Worm (Caenorhabditis elegans) whole organism, L2 larva: ENCODE results near the gene rnf-121.

Source experiments
- C34F6.9 ChIP-seq: fragments of 150-350 bp; optimal IDR thresholded peaks from 2 replicates; lab custom pipeline; 2014; ENCODE audit warnings: missing biosample characterization, missing genetic modification characterization
- F13H6.1 ChIP-seq: sonication (generic microtip); optimal IDR thresholded peaks from 2 replicates; lab custom pipeline; 2016; ENCODE audit warnings: missing genetic modification characterization, missing compliant biosample characterization
- R02D3.7 ChIP-seq: fragments of 150-350 bp; optimal IDR thresholded peaks from 2 replicates; lab custom pipeline; 2014; ENCODE audit warnings: missing biosample characterization, missing genetic modification characterization
- Y55F3AM.14 ChIP-seq: fragments of 200-800 bp; sonication (Bioruptor generic); optimal IDR thresholded peaks from 2 replicates; lab custom pipeline; 2018; ENCODE audit warnings: mild to moderate bottlenecking, missing genetic modification characterization, missing compliant biosample characterization
- ZK546.5 ChIP-seq: sonication (generic microtip); optimal IDR thresholded peaks from 2 replicates; lab custom pipeline; 2017; ENCODE audit warnings: missing biosample characterization, missing genetic modification characterization
- alr-1 ChIP-seq: fragments of 150-350 bp; optimal IDR thresholded peaks from 2 replicates; lab custom pipeline; 2014; ENCODE audit warnings: missing biosample characterization, missing genetic modification characterization
- aly-2 ChIP-seq: fragments of 150-350 bp; optimal IDR thresholded peaks from 2 replicates; lab custom pipeline; 2014; ENCODE audit warnings: missing biosample characterization, missing genetic modification characterization
- ama-1 ChIP-seq: fragments of 150-350 bp; optimal IDR thresholded peaks from 2 replicates; lab custom pipeline; 2018; ENCODE audit warnings: inconsistent platforms
- blmp-1 ChIP-seq: sonication (generic microtip); optimal IDR thresholded peaks from 2 replicates; lab custom pipeline; 2017; ENCODE audit warnings: missing genetic modification characterization, mild to moderate bottlenecking, missing compliant biosample characterization, antibody characterized with exemption, moderate library complexity; ENCODE audit not compliant: insufficient read depth
- ceh-16 ChIP-seq: fragments of 150-350 bp; optimal IDR thresholded peaks from 2 replicates; lab custom pipeline; 2014; ENCODE audit warnings: missing biosample characterization, missing genetic modification characterization
- ceh-82 ChIP-seq: fragments of 150-350 bp; optimal IDR thresholded peaks from 2 replicates; lab custom pipeline; 2014; ENCODE audit warnings: missing biosample characterization, missing genetic modification characterization
- crh-2 ChIP-seq: sonication (generic microtip); optimal IDR thresholded peaks from 2 replicates; lab custom pipeline; 2017; ENCODE audit warnings: missing biosample characterization, missing genetic modification characterization
- dmd-4 ChIP-seq: sonication (generic microtip); optimal IDR thresholded peaks from 2 replicates; lab custom pipeline; 2017; ENCODE audit warnings: missing biosample characterization, missing genetic modification characterization
- egl-27 ChIP-seq: sonication (generic microtip); optimal IDR thresholded peaks from 3 replicates; lab custom pipeline; 2017; ENCODE audit warnings: missing biosample characterization, missing genetic modification reagents, missing genetic modification characterization
- elt-1 ChIP-seq: fragments of 150-350 bp; optimal IDR thresholded peaks from 2 replicates; lab custom pipeline; 2014; ENCODE audit warnings: missing biosample characterization, missing genetic modification characterization
- elt-3 ChIP-seq: sonication (generic microtip); optimal IDR thresholded peaks from 2 replicates; lab custom pipeline; 2017; ENCODE audit warnings: missing biosample characterization, missing genetic modification characterization
- fos-1 ChIP-seq: fragments of 150-350 bp; optimal IDR thresholded peaks from 2 replicates; lab custom pipeline; 2014; ENCODE audit warnings: missing biosample characterization, missing genetic modification characterization
- gmeb-1 ChIP-seq: fragments of 150-350 bp; optimal IDR thresholded peaks from 2 replicates; lab custom pipeline; 2014; ENCODE audit warnings: missing biosample characterization, missing genetic modification characterization
- lin-11 ChIP-seq: fragments of 150-350 bp; sonication (generic microtip); optimal IDR thresholded peaks from 2 replicates; lab custom pipeline; 2014; ENCODE audit warnings: missing biosample characterization, missing genetic modification characterization, inconsistent platforms, mixed read lengths
- lin-13 ChIP-seq: fragments of 150-350 bp; optimal IDR thresholded peaks from 2 replicates; lab custom pipeline; 2014; ENCODE audit warnings: missing biosample characterization, missing genetic modification reagents, missing genetic modification characterization
- lin-39 ChIP-seq: fragments of 150-350 bp; optimal IDR thresholded peaks from 2 replicates; lab custom pipeline; 2014; ENCODE audit warnings: missing biosample characterization, missing genetic modification reagents, missing genetic modification characterization
- lsy-2 ChIP-seq, 2 experiments: fragments of 150-350 bp in 1 of 2; sonication (generic microtip) in 1 of 2; optimal IDR thresholded peaks; 2 replicates each; lab custom pipeline; 2014 to 2017; ENCODE audit warnings: missing biosample characterization in 2 of 2, missing genetic modification characterization in 2 of 2
- mdl-1 ChIP-seq, 2 experiments: fragments of 150-350 bp in 1 of 2; sonication (generic microtip) in 1 of 2; optimal IDR thresholded peaks; 2 replicates each; lab custom pipeline; 2017; ENCODE audit warnings: missing biosample characterization in 2 of 2, missing genetic modification characterization in 2 of 2
- nhr-10 ChIP-seq: sonication (generic microtip); optimal IDR thresholded peaks from 2 replicates; lab custom pipeline; 2017; ENCODE audit warnings: missing biosample characterization, missing genetic modification characterization
- nhr-11 ChIP-seq: fragments of 150-350 bp; optimal IDR thresholded peaks from 2 replicates; lab custom pipeline; 2014; ENCODE audit warnings: missing biosample characterization, missing genetic modification characterization
- nhr-21 ChIP-seq: fragments of 150-350 bp; optimal IDR thresholded peaks from 2 replicates; lab custom pipeline; 2014; ENCODE audit warnings: missing biosample characterization, missing genetic modification characterization
- nhr-23 ChIP-seq: fragments of 150-350 bp; optimal IDR thresholded peaks from 2 replicates; lab custom pipeline; 2014; ENCODE audit warnings: missing biosample characterization, missing genetic modification reagents, missing genetic modification characterization
- nhr-25 ChIP-seq: fragments of 150-350 bp; sonication (generic microtip); optimal IDR thresholded peaks from 3 replicates; lab custom pipeline; 2014; ENCODE audit warnings: missing biosample characterization, missing genetic modification characterization
- nhr-6 ChIP-seq: fragments of 150-350 bp; optimal IDR thresholded peaks from 2 replicates; lab custom pipeline; 2014; ENCODE audit warnings: missing biosample characterization, missing genetic modification characterization
- nhr-77 ChIP-seq: fragments of 150-350 bp; optimal IDR thresholded peaks from 2 replicates; lab custom pipeline; 2014; ENCODE audit warnings: missing biosample characterization, missing genetic modification characterization
- peb-1 ChIP-seq: fragments of 150-350 bp; optimal IDR thresholded peaks from 2 replicates; lab custom pipeline; 2014; ENCODE audit warnings: missing biosample characterization, missing genetic modification characterization
- sem-4 ChIP-seq: fragments of 150-350 bp; optimal IDR thresholded peaks from 2 replicates; lab custom pipeline; 2014; ENCODE audit warnings: missing biosample characterization, missing genetic modification reagents, missing genetic modification characterization
- skn-1 ChIP-seq: sonication (generic microtip); optimal IDR thresholded peaks from 2 replicates; lab custom pipeline; 2017; ENCODE audit warnings: missing biosample characterization, missing genetic modification characterization
- sma-9 ChIP-seq, 2 experiments: fragments of 150-350 bp in 1 of 2; sonication (generic microtip) in 1 of 2; optimal IDR thresholded peaks; 2 replicates each; lab custom pipeline; 2014 to 2016; ENCODE audit warnings: missing genetic modification characterization in 2 of 2, mild to moderate bottlenecking in 1 of 2, missing biosample characterization in 1 of 2, missing compliant biosample characterization in 1 of 2, missing genetic modification reagents in 1 of 2, moderate library complexity in 1 of 2
- snpc-4 ChIP-seq: fragments of 150-350 bp; optimal IDR thresholded peaks from 2 replicates; lab custom pipeline; 2014; ENCODE audit warnings: missing biosample characterization, missing genetic modification characterization
- unc-39 ChIP-seq: fragments of 150-350 bp; optimal IDR thresholded peaks from 2 replicates; lab custom pipeline; 2014; ENCODE audit warnings: missing biosample characterization, missing genetic modification characterization
- unc-55 ChIP-seq: fragments of 150-350 bp; sonication (generic microtip); optimal IDR thresholded peaks from 3 replicates; lab custom pipeline; 2014; ENCODE audit warnings: missing biosample characterization, missing genetic modification reagents, missing genetic modification characterization
- zag-1 ChIP-seq: fragments of 150-350 bp; optimal IDR thresholded peaks from 2 replicates; lab custom pipeline; 2014; ENCODE audit warnings: missing biosample characterization, missing genetic modification characterization
- ztf-1 ChIP-seq: fragments of 200-800 bp; sonication (Bioruptor generic); conservative IDR thresholded peaks from 2 replicates; pipeline ENCODE4 v1.3.6; 2022; ENCODE audit warnings: missing genetic modification characterization, missing compliant biosample characterization
- ztf-4 ChIP-seq: fragments of 150-350 bp; optimal IDR thresholded peaks from 2 replicates; lab custom pipeline; 2014; ENCODE audit warnings: missing biosample characterization, missing genetic modification characterization

The rnf-121 gene

DNA sequence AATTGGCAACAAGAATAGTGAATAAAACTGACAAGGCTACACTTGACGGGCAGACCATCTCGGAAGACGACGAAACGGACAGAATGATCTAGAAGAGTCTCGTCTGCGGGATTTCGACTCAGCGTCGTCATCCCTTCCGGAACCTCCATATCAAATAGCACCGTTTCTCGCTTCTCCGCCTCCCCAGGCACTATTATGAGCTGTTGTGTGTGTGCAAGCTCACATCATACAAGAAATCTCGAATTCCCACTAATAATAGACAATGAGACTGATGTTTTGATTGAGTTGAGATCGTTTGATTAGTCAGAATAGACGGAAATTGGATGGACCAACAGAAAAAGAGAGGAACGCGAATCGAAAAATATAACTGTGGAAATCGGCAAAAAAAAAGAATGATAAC, 19.5 kb upstream of the rnf-121 start, which contains the start of gene spp-28:
TSS of gene spp-28 (minus strand) at position 101 of the 400 bp plus-strand sequence.
- no peak for TF ChIP-seq nhr-10 (tag; lab: Kevin White, UChicago)
- no peak for TF ChIP-seq fos-1 (tag; lab: Kevin White, UChicago)
- TF ChIP-seq C34F6.9 = no peak
- TF ChIP-seq lin-11 (tag; lab: Kevin White, UChicago) = no peak
- TF ChIP-seq ama-1 (lab: Kevin White, UChicago) = no peak

ce11 chrIII:4189602-4190001, 18.8 kb upstream of the rnf-121 start:
- TF ChIP-seq elt-1 = no peak
- TF ChIP-seq blmp-1 (tag; lab: Kevin White, UChicago) = peak; percentile 84
- no peak for TF ChIP-seq nhr-6 (tag; lab: Kevin White, UChicago)
- TF ChIP-seq fos-1 (tag; lab: Kevin White, UChicago) = peak; percentile 17
- no peak for TF ChIP-seq lin-39
- no peak for TF ChIP-seq ama-1 (lab: Kevin White, UChicago)
- TF ChIP-seq unc-39 (tag; lab: Kevin White, UChicago) = no peak
- no peak for TF ChIP-seq gmeb-1 (tag; lab: Kevin White, UChicago)
- TF ChIP-seq dmd-4 = no peak
- no peak for TF ChIP-seq Y55F3AM.14 (GFP tag; lab: Kevin White, UChicago)
- TF ChIP-seq nhr-23 (tag; lab: Kevin White, UChicago) = no peak
- TF ChIP-seq lin-13 = no peak

ce11 chrIII:4187845-4188244, 17.1 kb upstream of the rnf-121 start, which contains the start of gene R74.2:
Gene R74.2, plus strand, starts transcription at chrIII:4188160.
- peak; percentile 75 for TF ChIP-seq blmp-1 (tag; lab: Kevin White, UChicago)
- no peak for TF ChIP-seq mdl-1 (tag; optimal IDR thresholded peaks at IDR 0.05; lab: Kevin White, UChicago)
- TF ChIP-seq sma-9 (GFP tag; optimal IDR thresholded peaks at IDR 0.05; lab: Kevin White, UChicago) = no peak
- no peak for TF ChIP-seq sma-9 (tag; optimal IDR thresholded peaks at IDR 0.05; lab: Kevin White, UChicago)
- TF ChIP-seq F13H6.1 = no peak
- peak; percentile 41 for TF ChIP-seq nhr-25
- TF ChIP-seq snpc-4 = no peak
- TF ChIP-seq, all 48 proteins: peak for 2

DNA sequence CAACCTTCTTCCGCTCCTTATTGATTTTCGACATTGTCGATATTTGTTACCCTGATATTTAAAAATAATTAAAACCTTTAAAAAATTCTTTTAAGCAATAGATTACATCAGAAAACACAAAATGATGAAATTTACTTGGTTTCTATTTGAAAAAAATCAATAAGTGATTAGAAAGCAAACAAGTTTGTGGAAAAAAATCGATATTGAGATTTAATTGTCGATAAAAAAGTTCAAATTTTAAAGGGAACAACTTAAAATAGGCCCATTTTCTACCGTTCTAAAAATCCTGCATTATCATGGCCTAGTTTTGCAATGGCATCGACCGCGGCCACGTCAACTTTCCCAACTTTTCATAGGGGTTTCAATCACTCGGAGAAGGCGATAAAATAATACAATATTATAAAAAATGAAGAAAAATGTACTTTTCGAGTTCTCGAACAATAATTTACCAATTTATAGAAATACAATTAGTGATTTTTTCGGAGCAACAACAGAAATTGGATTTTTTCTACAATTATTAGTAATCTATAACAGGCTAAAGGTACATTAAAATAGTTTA, 16.1 kb upstream of the rnf-121 start, which contains the start of gene lars-1:
TSS of gene lars-1 (minus strand) at position 51 of the 559 bp plus-strand sequence.
- TF ChIP-seq mdl-1 (tag; optimal IDR thresholded peaks at IDR 0.05; lab: Kevin White, UChicago) (no peak), lsy-2 (tag; optimal IDR thresholded peaks at IDR 0.05; lab: Kevin White, UChicago) (peak in 1 of 2 experiments; percentile 12), crh-2 (tag; lab: Kevin White, UChicago) (peak; percentile 21), sem-4 (tag; lab: Kevin White, UChicago) (no peak), nhr-23 (tag; lab: Kevin White, UChicago) (no peak), nhr-21 (no peak), peb-1 (no peak), ztf-1 (GFP tag; lab: Robert Waterston, UW) (no peak), ama-1 (lab: Kevin White, UChicago) (no peak), ceh-16 (tag; lab: Kevin White, UChicago) (no peak), C34F6.9 (peak; percentile 30), zag-1 (tag; lab: Kevin White, UChicago) (no peak), unc-39 (tag; lab: Kevin White, UChicago) (no peak), nhr-25 (no peak), lin-39 (no peak), sma-9 (GFP tag; optimal IDR thresholded peaks at IDR 0.05; lab: Kevin White, UChicago) (no peak), sma-9 (tag; optimal IDR thresholded peaks at IDR 0.05; lab: Kevin White, UChicago) (no peak), alr-1 (no peak), dmd-4 (no peak), Y55F3AM.14 (GFP tag; lab: Kevin White, UChicago) (no peak), ZK546.5 (no peak), nhr-10 (tag; lab: Kevin White, UChicago) (no peak), elt-3 (tag; lab: Kevin White, UChicago) (no peak)

DNA sequence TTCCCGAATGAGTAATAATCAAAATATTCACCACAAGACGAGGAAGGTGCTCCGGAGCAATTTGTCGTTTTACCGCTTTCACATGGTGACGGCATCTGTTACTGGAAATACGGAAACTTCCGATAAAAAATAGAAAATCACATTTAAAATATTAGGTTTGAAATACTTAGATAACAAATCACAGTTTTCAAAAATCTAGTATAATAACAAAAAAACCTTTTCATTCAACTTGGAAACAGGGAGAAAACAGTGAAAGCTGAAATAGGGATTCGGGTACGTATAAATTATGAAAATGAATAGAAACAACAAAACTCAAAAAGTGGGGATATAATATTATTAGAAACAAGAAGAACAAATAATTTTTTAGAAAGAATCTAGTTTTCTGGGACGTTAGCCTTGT, 10.6 kb upstream of the rnf-121 start, which contains the start of gene C16C10.1:
TSS of gene C16C10.1 (minus strand) at position 101 of the 400 bp plus-strand sequence.
- no peak for TF ChIP-seq egl-27
- no peak for TF ChIP-seq lsy-2 (tag; optimal IDR thresholded peaks at IDR 0.05; lab: Kevin White, UChicago)
- no peak for TF ChIP-seq lin-13
- no peak for TF ChIP-seq skn-1 (tag; lab: Kevin White, UChicago)
- TF ChIP-seq zag-1 (tag; lab: Kevin White, UChicago) = no peak
- TF ChIP-seq ztf-4 (tag; lab: Kevin White, UChicago) = no peak
- TF ChIP-seq sem-4 (tag; lab: Kevin White, UChicago) = no peak
- TF ChIP-seq Y55F3AM.14 (GFP tag; lab: Kevin White, UChicago) = no peak
- TF ChIP-seq lin-11 (tag; lab: Kevin White, UChicago) = no peak
- TF ChIP-seq lin-39 = no peak
- TF ChIP-seq nhr-11 (tag; lab: Kevin White, UChicago) = no peak
- TF ChIP-seq nhr-77 (tag; lab: Kevin White, UChicago) = no peak
- TF ChIP-seq ceh-82 (tag; lab: Kevin White, UChicago) = no peak
- TF ChIP-seq mdl-1 (tag; optimal IDR thresholded peaks at IDR 0.05; lab: Kevin White, UChicago) = no peak
- no peak for TF ChIP-seq aly-2
- TF ChIP-seq R02D3.7 = no peak
- no peak for TF ChIP-seq unc-55 (GFP tag; lab: Kevin White, UChicago)
